Fruit fly (Drosophila melanogaster) whole organism, embryonic: ENCODE results near the gene PIP82.
A peak's percentile ranks its signal among the peaks of the same experiment; 100 is the strongest.

Experiments
- Ada2b ChIP-seq: fragments of 200-800 bp; sonication (Bioruptor generic); IDR thresholded peaks from 2 replicates; pipeline ENCODE4 v1.3.6; 2022; ENCODE audit warnings: missing biosample characterization, missing genetic modification characterization
- Aef1 ChIP-seq: fragments of 200-800 bp; sonication (Bioruptor generic); IDR thresholded peaks from 3 replicates; pipeline ENCODE4 v1.3.6; 2022; ENCODE audit warnings: missing biosample characterization, missing genetic modification characterization
- CG10209 ChIP-seq: fragments of 200-800 bp; sonication (Bioruptor generic); optimal IDR thresholded peaks from 3 replicates; lab custom pipeline; 2017; ENCODE audit warnings: missing biosample characterization, mild to moderate bottlenecking, missing genetic modification characterization, missing genetic modification reagents
- CG10267 ChIP-seq: fragments of 200-800 bp; sonication (Bioruptor generic); optimal IDR thresholded peaks from 2 replicates; lab custom pipeline; 2018; ENCODE audit warnings: missing biosample characterization, mild to moderate bottlenecking, missing genetic modification characterization, moderate library complexity
- CG11398 ChIP-seq: fragments of 200-800 bp; sonication (Bioruptor generic); optimal IDR thresholded peaks from 2 replicates; lab custom pipeline; 2016; ENCODE audit warnings: missing biosample characterization, missing genetic modification characterization
- CG14965 ChIP-seq: fragments of 200-800 bp; sonication (Bioruptor generic); optimal IDR thresholded peaks from 2 replicates; lab custom pipeline; 2016; ENCODE audit warnings: missing biosample characterization, missing genetic modification characterization, borderline replicate concordance
- CG1529 ChIP-seq: fragments of 200-800 bp; sonication (Bioruptor generic); optimal IDR thresholded peaks from 3 replicates; lab custom pipeline; 2018; ENCODE audit warnings: missing biosample characterization, missing genetic modification characterization
- CG16863 ChIP-seq: fragments of 200-800 bp; sonication (Bioruptor generic); optimal IDR thresholded peaks from 3 replicates; lab custom pipeline; 2016; ENCODE audit warnings: missing biosample characterization, missing genetic modification characterization
- CG1832 ChIP-seq: fragments of 200-800 bp; sonication (Bioruptor generic); optimal IDR thresholded peaks from 2 replicates; lab custom pipeline; 2017; ENCODE audit warnings: missing biosample characterization, mild to moderate bottlenecking, missing genetic modification characterization, inconsistent platforms
- CG18599 ChIP-seq: fragments of 200-800 bp; sonication (Bioruptor generic); optimal IDR thresholded peaks from 3 replicates; lab custom pipeline; 2017; ENCODE audit warnings: missing biosample characterization, missing genetic modification characterization, mild to moderate bottlenecking, moderate library complexity, missing genetic modification reagents
- CG32772 ChIP-seq: fragments of 200-800 bp; sonication (Bioruptor generic); IDR thresholded peaks from 2 replicates; pipeline ENCODE4 v1.3.6; 2022; ENCODE audit warnings: missing biosample characterization, missing genetic modification characterization
- CG3281 ChIP-seq: fragments of 200-800 bp; sonication (Bioruptor generic); optimal IDR thresholded peaks from 3 replicates; lab custom pipeline; 2017; ENCODE audit warnings: missing biosample characterization, mild to moderate bottlenecking, missing genetic modification characterization
- CG33213 ChIP-seq: fragments of 200-800 bp; sonication (Bioruptor generic); optimal IDR thresholded peaks from 3 replicates; lab custom pipeline; 2016; ENCODE audit warnings: missing biosample characterization, missing genetic modification characterization
- CG33557 ChIP-seq: fragments of 200-800 bp; sonication (Bioruptor generic); optimal IDR thresholded peaks from 2 replicates; lab custom pipeline; 2019; ENCODE audit warnings: missing biosample characterization, mild to moderate bottlenecking, missing genetic modification characterization, moderate library complexity
- CG3407 ChIP-seq: fragments of 200-800 bp; sonication (Bioruptor generic); optimal IDR thresholded peaks from 2 replicates; lab custom pipeline; 2018; ENCODE audit warnings: missing biosample characterization, mild to moderate bottlenecking, missing genetic modification characterization
- CG34224 ChIP-seq: fragments of 200-800 bp; sonication (Bioruptor generic); IDR thresholded peaks from 3 replicates; pipeline ENCODE4 v1.3.6; 2022; ENCODE audit warnings: missing biosample characterization, missing genetic modification characterization; ENCODE audit not compliant: partially characterized antibody
- CG34376 ChIP-seq: fragments of 200-800 bp; sonication (Bioruptor generic); optimal IDR thresholded peaks from 2 replicates; lab custom pipeline; 2018; ENCODE audit warnings: missing biosample characterization, mild to moderate bottlenecking, missing genetic modification characterization
- CG34422 ChIP-seq: fragments of 200-800 bp; sonication (Bioruptor generic); IDR thresholded peaks from 3 replicates; pipeline ENCODE4 v1.3.6; 2022; ENCODE audit warnings: missing biosample characterization, missing genetic modification characterization
- CG4360 ChIP-seq: fragments of 200-800 bp; sonication (Bioruptor generic); IDR thresholded peaks from 2 replicates; pipeline ENCODE4 v1.3.6; 2022; ENCODE audit warnings: missing biosample characterization, missing genetic modification characterization
- CG4854 ChIP-seq: fragments of 200-800 bp; sonication (Bioruptor generic); optimal IDR thresholded peaks from 2 replicates; lab custom pipeline; 2016; ENCODE audit warnings: missing biosample characterization, missing genetic modification characterization, inconsistent platforms
- CG6654 ChIP-seq: fragments of 200-800 bp; sonication (Bioruptor generic); optimal IDR thresholded peaks from 2 replicates; lab custom pipeline; 2017; ENCODE audit warnings: missing biosample characterization, mild to moderate bottlenecking, missing genetic modification characterization
- CG7928 ChIP-seq: fragments of 200-800 bp; sonication (Bioruptor generic); optimal IDR thresholded peaks from 2 replicates; lab custom pipeline; 2017; ENCODE audit warnings: missing biosample characterization, mild to moderate bottlenecking, missing genetic modification characterization
- Doc2 ChIP-seq: fragments of 200-800 bp; sonication (Bioruptor generic); IDR thresholded peaks from 2 replicates; pipeline ENCODE4 v1.3.6; 2022; ENCODE audit warnings: missing biosample characterization, missing genetic modification characterization
- Drgx ChIP-seq: fragments of 200-800 bp; sonication (Bioruptor generic); IDR thresholded peaks from 2 replicates; pipeline ENCODE4 v1.3.6; 2022; ENCODE audit warnings: missing biosample characterization, missing genetic modification characterization
- HLH4C ChIP-seq: fragments of 200-800 bp; sonication (Bioruptor generic); IDR thresholded peaks from 3 replicates; pipeline ENCODE4 v1.3.6; 2022; ENCODE audit warnings: missing biosample characterization, missing genetic modification characterization; ENCODE audit not compliant: partially characterized antibody
- Hey ChIP-seq: fragments of 200-800 bp; sonication (Bioruptor generic); optimal IDR thresholded peaks from 3 replicates; lab custom pipeline; 2018; ENCODE audit warnings: missing biosample characterization, mild to moderate bottlenecking, missing genetic modification characterization
- Hr78 ChIP-seq, 2 experiments: fragments of 200-800 bp in 1 of 2; fragments of >200 bp in 1 of 2; sonication (Bioruptor generic) in 1 of 2; optimal IDR thresholded peaks; 2 replicates each; lab custom pipeline; 2017 to 2019; ENCODE audit warnings: missing biosample characterization in 2 of 2, missing genetic modification characterization in 2 of 2, mild to moderate bottlenecking in 1 of 2, moderate library complexity in 1 of 2
- Med ChIP-seq: fragments of 200-800 bp; sonication (Bioruptor generic); peaks from one replicate; lab custom pipeline; 2016; ENCODE audit warnings: missing biosample characterization, missing genetic modification characterization, mild to moderate bottlenecking, inconsistent platforms, moderate library complexity
- NFAT ChIP-seq: fragments of 200-800 bp; sonication (Bioruptor generic); IDR thresholded peaks from 2 replicates; pipeline ENCODE4 v1.3.6; 2022; ENCODE audit warnings: missing biosample characterization, missing genetic modification characterization
- Poxn ChIP-seq: fragments of 200-800 bp; sonication (Bioruptor generic); IDR thresholded peaks from 2 replicates; pipeline ENCODE4 v1.3.6; 2022; ENCODE audit warnings: missing biosample characterization, missing genetic modification characterization
- Vsx1 ChIP-seq: fragments of 200-800 bp; sonication (Bioruptor generic); optimal IDR thresholded peaks from 2 replicates; lab custom pipeline; 2017; ENCODE audit warnings: missing biosample characterization, mild to moderate bottlenecking, missing genetic modification characterization, missing genetic modification reagents
- ato ChIP-seq: fragments of 200-800 bp; sonication (Bioruptor generic); IDR thresholded peaks from 2 replicates; pipeline ENCODE4 v1.3.6; 2022; ENCODE audit warnings: missing biosample characterization, missing genetic modification characterization; ENCODE audit not compliant: partially characterized antibody
- cg ChIP-seq: fragments of 200-800 bp; sonication (Bioruptor generic); optimal IDR thresholded peaks from 3 replicates; lab custom pipeline; 2019; ENCODE audit warnings: missing biosample characterization, mild to moderate bottlenecking, missing genetic modification characterization, moderate library complexity
- chif ChIP-seq, 2 experiments: fragments of 200-800 bp; sonication (Bioruptor generic); optimal IDR thresholded peaks; 3 replicates each; lab custom pipeline; 2016; ENCODE audit warnings: missing biosample characterization in 2 of 2, missing genetic modification characterization in 2 of 2
- chinmo ChIP-seq: fragments of 200-800 bp; sonication (Bioruptor generic); IDR thresholded peaks from 4 replicates; pipeline ENCODE4 v1.3.6; 2022; ENCODE audit warnings: missing biosample characterization, missing genetic modification characterization; ENCODE audit not compliant: partially characterized antibody
- crp ChIP-seq, 2 experiments: fragments of 200-800 bp; sonication (Bioruptor generic); optimal IDR thresholded peaks; 2 replicates in 1 of 2; 3 replicates in 1 of 2; lab custom pipeline; 2017; ENCODE audit warnings: missing biosample characterization in 2 of 2, missing genetic modification characterization in 2 of 2, mild to moderate bottlenecking in 1 of 2, moderate library complexity in 1 of 2
- dimm ChIP-seq: fragments of 200-800 bp; sonication (Bioruptor generic); IDR thresholded peaks from 2 replicates; pipeline ENCODE4 v1.3.6; 2022; ENCODE audit warnings: missing biosample characterization, missing genetic modification characterization
- eve ChIP-seq, 2 experiments: fragments of >200 bp; optimal IDR thresholded peaks; 2 replicates each; lab custom pipeline; 2017; ENCODE audit warnings: missing biosample characterization in 2 of 2, missing genetic modification characterization in 2 of 2
- fd3F ChIP-seq: fragments of 200-800 bp; sonication (Bioruptor generic); optimal IDR thresholded peaks from 2 replicates; lab custom pipeline; 2018; ENCODE audit warnings: missing biosample characterization, mild to moderate bottlenecking, missing genetic modification characterization, moderate library complexity
- gt ChIP-seq: fragments of 200-800 bp; sonication (Bioruptor generic); IDR thresholded peaks from 2 replicates; pipeline ENCODE4 v1.3.6; 2022; ENCODE audit warnings: missing biosample characterization, missing genetic modification characterization
- hkb ChIP-seq, 2 experiments: fragments of 200-800 bp in 1 of 2; fragments of >200 bp in 1 of 2; sonication (Bioruptor generic) in 1 of 2; IDR thresholded peaks in 1 of 2; optimal IDR thresholded peaks in 1 of 2; 2 replicates each; pipeline versions ENCODE4 v1.3.6 to Lab custom; 2017 to 2022; ENCODE audit warnings: missing biosample characterization in 1 of 2, missing genetic modification characterization in 1 of 2
- kni ChIP-seq: fragments of 200-800 bp; sonication (Bioruptor generic); optimal IDR thresholded peaks from 3 replicates; lab custom pipeline; 2017; ENCODE audit warnings: mild to moderate bottlenecking, missing biosample characterization, missing genetic modification reagents, missing genetic modification characterization
- lmd ChIP-seq: fragments of 200-800 bp; sonication (Bioruptor generic); IDR thresholded peaks from 2 replicates; pipeline ENCODE4 v1.3.6; 2022; ENCODE audit warnings: missing biosample characterization, missing genetic modification characterization
- phol ChIP-seq: fragments of 200-800 bp; sonication (Bioruptor generic); optimal IDR thresholded peaks from 3 replicates; lab custom pipeline; 2018; ENCODE audit warnings: missing biosample characterization, mild to moderate bottlenecking, missing genetic modification characterization, moderate library complexity
- sim ChIP-seq: fragments of 200-800 bp; sonication (Bioruptor generic); IDR thresholded peaks from 2 replicates; pipeline ENCODE4 v1.3.6; 2022; ENCODE audit warnings: missing biosample characterization, missing genetic modification characterization
- so ChIP-seq: fragments of 200-800 bp; sonication (Bioruptor generic); IDR thresholded peaks from 3 replicates; pipeline ENCODE4 v1.3.6; 2022; ENCODE audit warnings: missing biosample characterization, missing genetic modification characterization
- sob ChIP-seq: fragments of 200-800 bp; sonication (Bioruptor generic); IDR thresholded peaks from 2 replicates; pipeline ENCODE4 v1.3.6; 2022; ENCODE audit warnings: missing biosample characterization, missing genetic modification characterization
- trh ChIP-seq: fragments of 200-800 bp; sonication (Bioruptor generic); optimal IDR thresholded peaks from 2 replicates; lab custom pipeline; 2016; ENCODE audit warnings: missing biosample characterization, missing genetic modification characterization

The PIP82 gene

dm6 chrX:8574672-8575350, 45.3 kb upstream of the PIP82 start (continued):
- TF ChIP-seq Hr78 (GFP tag; optimal IDR thresholded peaks at IDR 0.05; lab: Kevin White, UChicago) (no peak), fd3F (GFP tag; lab: Kevin White, UChicago) (peak; percentile 13), CG33557 (GFP tag; lab: Kevin White, UChicago) (no peak), CG7928 (no peak), CG6654 (no peak), Poxn (no peak), Vsx1 (GFP tag; lab: Kevin White, UChicago) (no peak), Ada2b (GFP tag; lab: Robert Waterston, UW) (peak; percentile 28; the same call in 1 of the 2 replicates), cg (GFP tag; lab: Kevin White, UChicago) (no peak), hkb (optimal IDR thresholded peaks at IDR 0.05; lab: Kevin White, UChicago) (no peak), hkb (GFP tag; IDR thresholded peaks at IDR 0.05; lab: Robert Waterston, UW) (peak; percentile 55), Doc2 (GFP tag; lab: Robert Waterston, UW) (no peak), CG1529 (GFP tag; lab: Kevin White, UChicago) (no peak), sim (GFP tag; lab: Robert Waterston, UW) (no peak), dimm (GFP tag; lab: Robert Waterston, UW) (0 out of 2 replicates have a peak, but pooled peaks have one; percentile 17), sob (no peak), Drgx (GFP tag; lab: Robert Waterston, UW) (peak; percentile 50), CG1832 (peak; percentile 40), ato (GFP tag; lab: Robert Waterston, UW) (no peak), NFAT (GFP tag; lab: Robert Waterston, UW) (no peak; the same call in 1 of the 2 replicates), trh (GFP tag; lab: Kevin White, UChicago) (no peak), CG18599 (GFP tag; lab: Kevin White, UChicago) (peak; percentile 57), CG3407 (GFP tag; lab: Kevin White, UChicago) (no peak), CG14965 (no peak), CG34376 (GFP tag; lab: Kevin White, UChicago) (no peak), lmd (GFP tag; lab: Robert Waterston, UW) (peak; percentile 31; the same call in 1 of the 2 replicates), CG4854 (no peak), Med (GFP tag; lab: Kevin White, UChicago) (peak; percentile 88), CG3281 (peak; percentile 27), gt (GFP tag; lab: Robert Waterston, UW) (no peak), so (GFP tag; lab: Robert Waterston, UW) (no peak), chif (GFP tag; optimal IDR thresholded peaks at IDR 0.05; lab: Kevin White, UChicago) (peak in 1 of 2 experiments; percentile 3), CG10209 (peak; percentile 13), CG34422 (GFP tag; lab: Robert Waterston, UW) (0 out of 3 replicates have a peak, but pooled peaks have one; percentile 35), eve (GFP tag; optimal IDR thresholded peaks at IDR 0.05; lab: Kevin White, UChicago) (peak in 1 of 2 experiments; percentile 88), chinmo (peak; percentile 76; the same call in 3 of the 4 replicates), CG33213 (GFP tag; lab: Kevin White, UChicago) (no peak), CG4360 (GFP tag; lab: Robert Waterston, UW) (peak; percentile 86), HLH4C (GFP tag; lab: Robert Waterston, UW) (no peak), CG16863 (GFP tag; lab: Kevin White, UChicago) (peak; percentile 9), CG10267 (no peak), Hey (tag; lab: Kevin White, UChicago) (no peak), CG32772 (GFP tag; lab: Robert Waterston, UW) (no peak), kni (GFP tag; lab: Kevin White, UChicago) (no peak), crp (GFP tag; optimal IDR thresholded peaks at IDR 0.05; lab: Kevin White, UChicago) (peak in 1 of 2 experiments; percentile 45), phol (peak; percentile 4), CG34224 (GFP tag; lab: Robert Waterston, UW) (no peak), CG11398 (no peak), Aef1 (GFP tag; lab: Robert Waterston, UW) (peak; percentile 44; the same call in 2 of the 3 replicates)
